Worm (Caenorhabditis elegans) whole organism, late embryonic: ENCODE measurements around the gene F31D4.2.

Source experiments
- ama-1 ChIP-seq: fragments of 150-350 bp; optimal IDR thresholded peaks from 2 replicates; lab custom pipeline; 2014
- ceh-30 ChIP-seq: fragments of 150-350 bp; optimal IDR thresholded peaks from 2 replicates; lab custom pipeline; 2014; ENCODE audit warnings: missing biosample characterization, missing genetic modification characterization
- ceh-6 ChIP-seq: fragments of 200-800 bp; sonication (Bioruptor generic); optimal IDR thresholded peaks from 2 replicates; lab custom pipeline; 2018; ENCODE audit warnings: mild to moderate bottlenecking, missing genetic modification characterization, missing compliant biosample characterization
- fkh-10 ChIP-seq: fragments of 150-350 bp; optimal IDR thresholded peaks from 2 replicates; lab custom pipeline; 2014; ENCODE audit warnings: missing biosample characterization, missing genetic modification reagents, missing genetic modification characterization
- lin-11 ChIP-seq: fragments of 200-800 bp; sonication (Bioruptor generic); optimal IDR thresholded peaks from 2 replicates; lab custom pipeline; 2018; ENCODE audit warnings: mild to moderate bottlenecking, missing genetic modification characterization, missing compliant biosample characterization
- mec-3 ChIP-seq: sonication (generic microtip); optimal IDR thresholded peaks from 2 replicates; lab custom pipeline; 2016; ENCODE audit warnings: borderline replicate concordance, missing genetic modification characterization, missing compliant biosample characterization
- nfya-1 ChIP-seq: sonication (generic microtip); optimal IDR thresholded peaks from 2 replicates; lab custom pipeline; 2017; ENCODE audit warnings: missing genetic modification characterization, mild to moderate bottlenecking, missing compliant biosample characterization, antibody characterized with exemption, moderate library complexity
- sox-4 ChIP-seq: sonication (generic microtip); optimal IDR thresholded peaks from 2 replicates; lab custom pipeline; 2017; ENCODE audit warnings: mild to moderate bottlenecking, missing genetic modification characterization, inconsistent platforms, missing compliant biosample characterization
- syd-9 ChIP-seq: sonication (generic microtip); optimal IDR thresholded peaks from 2 replicates; lab custom pipeline; 2016; ENCODE audit warnings: mild to moderate bottlenecking, missing genetic modification characterization, moderate library complexity, missing compliant biosample characterization
- unc-3 ChIP-seq, 2 experiments: fragments of 200-800 bp in 1 of 2; sonication (Bioruptor generic) in 1 of 2; sonication (generic microtip) in 1 of 2; conservative IDR thresholded peaks in 1 of 2; optimal IDR thresholded peaks in 1 of 2; 2 replicates each; pipeline versions ENCODE4 v1.3.6 to Lab custom; 2016 to 2022; ENCODE audit warnings: missing compliant biosample characterization in 2 of 2, missing genetic modification characterization in 2 of 2, missing genetic modification reagents in 1 of 2
- unc-55 ChIP-seq: sonication (generic microtip); optimal IDR thresholded peaks from 2 replicates; lab custom pipeline; 2017; ENCODE audit warnings: missing biosample characterization, missing genetic modification reagents, missing genetic modification characterization

- TF ChIP-seq syd-9 (no peak), sox-4 (tag; lab: Kevin White, UChicago) (no peak), ceh-6 (GFP tag; lab: Kevin White, UChicago) (no peak), ama-1 (no peak), lin-11 (tag; lab: Kevin White, UChicago) (no peak), unc-55 (no peak), nfya-1 (no peak), ceh-30 (tag; lab: Kevin White, UChicago) (no peak), fkh-10 (GFP tag; lab: Kevin White, UChicago) (no peak), unc-3 (GFP tag; conservative IDR thresholded peaks at IDR 0.05; lab: Robert Waterston, UW) (no peak), unc-3 (tag; optimal IDR thresholded peaks at IDR 0.05; lab: Kevin White, UChicago) (no peak), mec-3 (no peak)
These were observed 15.8 kb downstream of the F31D4.2 start, which contains the start of gene num-1 for ce11 chrV:20829511-20829910.
